Worm (Caenorhabditis elegans): ENCODE results near the gene rpoa-49.

DNA sequence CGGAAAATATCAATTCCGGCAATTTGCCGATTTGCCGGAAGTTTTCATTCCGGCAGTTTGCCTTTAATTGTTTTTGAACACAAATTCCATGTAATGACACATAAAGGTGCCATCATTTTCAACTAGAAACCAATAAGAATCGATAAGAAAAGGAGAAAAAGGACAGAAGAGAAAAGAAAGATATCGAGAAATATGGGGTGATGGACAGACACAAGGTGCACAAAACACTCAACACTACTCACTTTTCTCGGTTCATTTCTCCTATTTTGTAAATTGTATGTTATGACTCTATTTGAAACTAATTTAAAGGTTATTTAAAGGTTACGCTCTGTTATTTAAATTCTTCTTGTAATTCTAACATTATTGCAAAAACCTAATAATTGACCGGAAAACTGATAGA lies 6.0 kb downstream of the rpoa-49 start:
- TF ChIP-seq ceh-82 (tag; optimal IDR thresholded peaks at IDR 0.05) (no peak), R02D3.7 (tag; optimal IDR thresholded peaks at IDR 0.05) (no peak), nhr-76 (tag; optimal IDR thresholded peaks at IDR 0.05) (no peak), nhr-67 (tag; optimal IDR thresholded peaks at IDR 0.05) (no peak), nhr-12 (tag; optimal IDR thresholded peaks at IDR 0.05) (no peak), aly-2 (tag; optimal IDR thresholded peaks at IDR 0.05) (no peak), pha-4 (tag; optimal IDR thresholded peaks at IDR 0.05) (no peak), snpc-4 (tag; optimal IDR thresholded peaks at IDR 0.05) (no peak), lsy-12 (tag; optimal IDR thresholded peaks at IDR 0.05) (no peak), elt-2 (tag; optimal IDR thresholded peaks at IDR 0.05) (peak; percentile 44), lin-15B (tag; optimal IDR thresholded peaks at IDR 0.05) (no peak)
